Fruit fly (Drosophila melanogaster) whole organism, embryonic: ENCODE measurements around the gene CG14961.

Source experiments
- BEAF-32 ChIP-seq: fragments of 200-800 bp; sonication (Bioruptor generic); optimal IDR thresholded peaks from 3 replicates; lab custom pipeline; 2017; ENCODE audit warnings: missing biosample characterization, missing genetic modification characterization, mild to moderate bottlenecking, moderate library complexity, missing genetic modification reagents
- CG10959 ChIP-seq: fragments of 200-800 bp; sonication (Bioruptor generic); IDR thresholded peaks from 2 replicates; pipeline ENCODE4 v1.3.6; 2022; ENCODE audit warnings: missing biosample characterization, missing genetic modification characterization
- CG10979 ChIP-seq: fragments of 200-800 bp; sonication (Bioruptor generic); optimal IDR thresholded peaks from 2 replicates; lab custom pipeline; 2018; ENCODE audit warnings: missing biosample characterization, mild to moderate bottlenecking, missing genetic modification characterization, moderate library complexity
- CG15011 ChIP-seq: fragments of 200-800 bp; sonication (Bioruptor generic); optimal IDR thresholded peaks from 3 replicates; lab custom pipeline; 2018; ENCODE audit warnings: missing biosample characterization, mild to moderate bottlenecking, missing genetic modification characterization
- CG17385 ChIP-seq: fragments of 200-800 bp; sonication (Bioruptor generic); optimal IDR thresholded peaks from 3 replicates; lab custom pipeline; 2018; ENCODE audit warnings: missing biosample characterization, mild to moderate bottlenecking, missing genetic modification characterization
- CG17912 ChIP-seq: fragments of 200-800 bp; sonication (Bioruptor generic); optimal IDR thresholded peaks from 2 replicates; lab custom pipeline; 2018; ENCODE audit warnings: missing biosample characterization, mild to moderate bottlenecking, missing genetic modification characterization
- CG3281 ChIP-seq: fragments of 200-800 bp; sonication (Bioruptor generic); optimal IDR thresholded peaks from 3 replicates; lab custom pipeline; 2017; ENCODE audit warnings: missing biosample characterization, mild to moderate bottlenecking, missing genetic modification characterization
- CG33557 ChIP-seq: fragments of 200-800 bp; sonication (Bioruptor generic); optimal IDR thresholded peaks from 2 replicates; lab custom pipeline; 2019; ENCODE audit warnings: missing biosample characterization, mild to moderate bottlenecking, missing genetic modification characterization, moderate library complexity
- CG3407 ChIP-seq: fragments of 200-800 bp; sonication (Bioruptor generic); optimal IDR thresholded peaks from 2 replicates; lab custom pipeline; 2018; ENCODE audit warnings: missing biosample characterization, mild to moderate bottlenecking, missing genetic modification characterization
- CG3995 ChIP-seq: fragments of 200-800 bp; sonication (Bioruptor generic); optimal IDR thresholded peaks from 3 replicates; lab custom pipeline; 2016; ENCODE audit warnings: missing biosample characterization, missing genetic modification characterization
- CG4328 ChIP-seq: fragments of 200-800 bp; sonication (Bioruptor generic); optimal IDR thresholded peaks from 3 replicates; lab custom pipeline; 2017; ENCODE audit warnings: missing biosample characterization, missing genetic modification reagents, missing genetic modification characterization
- CG43689 ChIP-seq: fragments of 200-800 bp; sonication (Bioruptor generic); IDR thresholded peaks from 2 replicates; pipeline ENCODE4 v1.3.6; 2022; ENCODE audit warnings: missing biosample characterization, missing genetic modification characterization
- CG6254 ChIP-seq: fragments of 200-800 bp; sonication (Bioruptor generic); optimal IDR thresholded peaks from 3 replicates; lab custom pipeline; 2017; ENCODE audit warnings: mild to moderate bottlenecking, missing biosample characterization, missing genetic modification reagents, missing genetic modification characterization
- CG6765 ChIP-seq: fragments of 200-800 bp; sonication (Bioruptor generic); optimal IDR thresholded peaks from 3 replicates; lab custom pipeline; 2017; ENCODE audit warnings: missing biosample characterization, mild to moderate bottlenecking, missing genetic modification characterization
- CG8290 ChIP-seq, 3 experiments: fragments of 200-800 bp; sonication (Bioruptor generic); optimal IDR thresholded peaks; 2 replicates each; lab custom pipeline; 2016 to 2019; ENCODE audit warnings: missing biosample characterization in 3 of 3, missing genetic modification characterization in 3 of 3, mild to moderate bottlenecking in 2 of 3, moderate library complexity in 1 of 3
- CG8765 ChIP-seq: fragments of 200-800 bp; sonication (Bioruptor generic); IDR thresholded peaks from 2 replicates; pipeline ENCODE4 v1.3.6; 2022; ENCODE audit warnings: missing biosample characterization, missing genetic modification characterization
- Camta ChIP-seq: fragments of 200-800 bp; sonication (Bioruptor generic); optimal IDR thresholded peaks from 2 replicates; lab custom pipeline; 2016; ENCODE audit warnings: missing biosample characterization, missing genetic modification characterization
- CkIIα-i1 ChIP-seq: fragments of 200-800 bp; sonication (Bioruptor generic); IDR thresholded peaks from 2 replicates; pipeline ENCODE4 v1.3.6; 2022; ENCODE audit warnings: missing biosample characterization, missing genetic modification characterization
- Dad ChIP-seq: fragments of 200-800 bp; sonication (Bioruptor generic); optimal IDR thresholded peaks from 3 replicates; lab custom pipeline; 2016; ENCODE audit warnings: missing biosample characterization, missing genetic modification characterization
- Deaf1 ChIP-seq: fragments of 200-800 bp; optimal IDR thresholded peaks from 3 replicates; lab custom pipeline; 2019; ENCODE audit warnings: missing biosample characterization, mild to moderate bottlenecking, missing genetic modification characterization, moderate library complexity
- H15 ChIP-seq: fragments of 200-800 bp; sonication (Bioruptor generic); IDR thresholded peaks from 3 replicates; pipeline ENCODE4 v1.3.6; 2022; ENCODE audit warnings: missing biosample characterization, missing genetic modification characterization
- Hand ChIP-seq: fragments of 200-800 bp; sonication (Bioruptor generic); optimal IDR thresholded peaks from 2 replicates; lab custom pipeline; 2017; ENCODE audit warnings: mild to moderate bottlenecking, missing biosample characterization, missing genetic modification reagents, missing genetic modification characterization
- Kr ChIP-seq: fragments of 200-800 bp; sonication (Bioruptor generic); optimal IDR thresholded peaks from 2 replicates; lab custom pipeline; 2017; ENCODE audit warnings: missing biosample characterization, mild to moderate bottlenecking, missing genetic modification characterization
- Lhr ChIP-seq: fragments of 200-800 bp; sonication (Bioruptor generic); optimal IDR thresholded peaks from 3 replicates; lab custom pipeline; 2017; ENCODE audit warnings: mild to moderate bottlenecking, missing biosample characterization, missing genetic modification reagents, missing genetic modification characterization
- NC2β ChIP-seq: fragments of 200-800 bp; sonication (Bioruptor generic); optimal IDR thresholded peaks from 2 replicates; lab custom pipeline; 2016; ENCODE audit warnings: missing biosample characterization, missing genetic modification characterization
- Oli ChIP-seq: fragments of 200-800 bp; sonication (Bioruptor generic); optimal IDR thresholded peaks from 2 replicates; lab custom pipeline; 2018; ENCODE audit warnings: missing biosample characterization, mild to moderate bottlenecking, missing genetic modification characterization, moderate library complexity
- Optix ChIP-seq: fragments of 200-800 bp; sonication (Bioruptor generic); IDR thresholded peaks from 3 replicates; pipeline ENCODE4 v1.3.6; 2022; ENCODE audit warnings: missing biosample characterization, missing genetic modification characterization
- Rx ChIP-seq: fragments of 200-800 bp; sonication (Bioruptor generic); IDR thresholded peaks from 2 replicates; pipeline ENCODE4 v1.3.6; 2022; ENCODE audit warnings: missing biosample characterization, missing genetic modification characterization
- Sox102F ChIP-seq: fragments of 200-800 bp; sonication (Bioruptor generic); optimal IDR thresholded peaks from 2 replicates; lab custom pipeline; 2018; ENCODE audit warnings: missing biosample characterization, mild to moderate bottlenecking, missing genetic modification characterization, moderate library complexity
- Ssrp ChIP-seq: fragments of 200-800 bp; sonication (Bioruptor generic); optimal IDR thresholded peaks from 2 replicates; lab custom pipeline; 2018; ENCODE audit warnings: missing biosample characterization, mild to moderate bottlenecking, missing genetic modification characterization, moderate library complexity
- amos ChIP-seq: fragments of 200-800 bp; sonication (Bioruptor generic); IDR thresholded peaks from 2 replicates; pipeline ENCODE4 v1.3.6; 2022; ENCODE audit warnings: missing biosample characterization, missing genetic modification characterization; ENCODE audit not compliant: partially characterized antibody
- ara ChIP-seq: fragments of 200-800 bp; sonication (Bioruptor generic); IDR thresholded peaks from 2 replicates; pipeline ENCODE4 v1.3.6; 2022; ENCODE audit warnings: missing biosample characterization, missing genetic modification characterization
- cas ChIP-seq: fragments of 200-800 bp; sonication (Bioruptor generic); IDR thresholded peaks from 2 replicates; pipeline ENCODE4 v1.3.6; 2022; ENCODE audit warnings: missing biosample characterization, missing genetic modification characterization
- dimm ChIP-seq: fragments of 200-800 bp; sonication (Bioruptor generic); IDR thresholded peaks from 2 replicates; pipeline ENCODE4 v1.3.6; 2022; ENCODE audit warnings: missing biosample characterization, missing genetic modification characterization
- dpn ChIP-seq, 2 experiments: fragments of 200-800 bp; sonication (Bioruptor generic); optimal IDR thresholded peaks; 3 replicates each; lab custom pipeline; 2016; ENCODE audit warnings: missing biosample characterization in 2 of 2, missing genetic modification characterization in 2 of 2
- exex ChIP-seq: fragments of 200-800 bp; sonication (Bioruptor generic); optimal IDR thresholded peaks from 4 replicates; lab custom pipeline; 2018; ENCODE audit warnings: missing biosample characterization, mild to moderate bottlenecking, missing genetic modification characterization, moderate library complexity
- fd96Cb ChIP-seq: fragments of 200-800 bp; sonication (Bioruptor generic); optimal IDR thresholded peaks from 2 replicates; lab custom pipeline; 2018; ENCODE audit warnings: missing biosample characterization, mild to moderate bottlenecking, missing genetic modification characterization, moderate library complexity
- grau ChIP-seq: fragments of 200-800 bp; optimal IDR thresholded peaks from 3 replicates; lab custom pipeline; 2019; ENCODE audit warnings: missing biosample characterization, mild to moderate bottlenecking, missing genetic modification characterization, moderate library complexity
- knrl ChIP-seq: fragments of 200-800 bp; sonication (Bioruptor generic); IDR thresholded peaks from 3 replicates; pipeline ENCODE4 v1.3.6; 2022; ENCODE audit warnings: missing biosample characterization, missing genetic modification characterization; ENCODE audit not compliant: partially characterized antibody
- lov ChIP-seq, 2 experiments: fragments of 200-800 bp in 1 of 2; fragments of >200 bp in 1 of 2; sonication (Bioruptor generic) in 1 of 2; IDR thresholded peaks in 1 of 2; optimal IDR thresholded peaks in 1 of 2; 2 replicates in 1 of 2; 3 replicates in 1 of 2; pipeline versions ENCODE4 v1.3.6 to Lab custom; 2017 to 2022; ENCODE audit warnings: missing biosample characterization in 1 of 2, missing genetic modification characterization in 1 of 2
- nmo ChIP-seq: fragments of 200-800 bp; sonication (Bioruptor generic); optimal IDR thresholded peaks from 2 replicates; lab custom pipeline; 2018; ENCODE audit warnings: missing biosample characterization, mild to moderate bottlenecking, missing genetic modification characterization, moderate library complexity
- onecut ChIP-seq: fragments of 200-800 bp; sonication (Bioruptor generic); IDR thresholded peaks from 2 replicates; pipeline ENCODE4 v1.3.6; 2022; ENCODE audit warnings: missing biosample characterization, missing genetic modification characterization
- pzg ChIP-seq: fragments of 200-800 bp; sonication (Bioruptor generic); optimal IDR thresholded peaks from 3 replicates; lab custom pipeline; 2018; ENCODE audit warnings: missing biosample characterization, mild to moderate bottlenecking, missing genetic modification characterization, moderate library complexity
- slou ChIP-seq: fragments of 200-800 bp; sonication (Bioruptor generic); optimal IDR thresholded peaks from 3 replicates; lab custom pipeline; 2016; ENCODE audit warnings: missing biosample characterization, missing genetic modification characterization
- sob ChIP-seq: fragments of 200-800 bp; sonication (Bioruptor generic); IDR thresholded peaks from 2 replicates; pipeline ENCODE4 v1.3.6; 2022; ENCODE audit warnings: missing biosample characterization, missing genetic modification characterization
- vfl ChIP-seq: fragments of 200-800 bp; sonication (Bioruptor generic); optimal IDR thresholded peaks from 2 replicates; lab custom pipeline; 2016; ENCODE audit warnings: missing biosample characterization, missing genetic modification characterization
- z ChIP-seq: fragments of 200-800 bp; sonication (Bioruptor generic); IDR thresholded peaks from 3 replicates; pipeline ENCODE4 v1.3.6; 2022; ENCODE audit warnings: missing biosample characterization, missing genetic modification characterization
- zen2 ChIP-seq: fragments of 200-800 bp; sonication (Bioruptor generic); IDR thresholded peaks from 3 replicates; pipeline ENCODE4 v1.3.6; 2022; ENCODE audit warnings: missing biosample characterization, missing genetic modification characterization; ENCODE audit not compliant: partially characterized antibody

The CG14961 gene

DNA sequence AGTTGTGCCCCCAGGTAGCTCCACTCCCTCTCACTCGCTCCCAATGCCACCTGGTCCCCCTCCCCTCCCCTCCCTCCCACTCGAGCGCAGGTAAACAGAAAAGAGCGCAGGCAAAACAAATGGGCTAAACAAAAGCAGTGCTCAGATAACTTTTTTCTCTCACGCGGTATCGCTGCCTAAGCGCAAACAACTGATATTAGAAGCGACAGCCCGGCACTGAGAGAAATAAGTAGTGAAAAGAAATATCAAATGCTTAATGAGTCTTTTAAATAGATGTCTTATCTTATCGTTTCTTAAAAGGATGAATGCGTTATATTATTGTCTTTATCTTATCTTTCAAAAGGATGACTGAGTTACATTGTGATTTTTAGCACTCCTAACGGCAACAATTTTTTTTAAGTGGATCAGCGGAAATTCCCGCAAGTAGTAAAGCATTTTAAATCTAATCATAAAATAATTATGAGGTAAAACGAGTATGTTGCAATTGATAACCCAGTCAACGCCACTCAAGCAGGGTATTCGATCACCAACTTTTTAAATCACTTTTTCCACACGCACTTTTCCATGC is 28.6 kb upstream of the CG14961 start (continued):
- TF ChIP-seq H15, result peak; percentile 86
- peak; percentile 34; the same call in 1 of the 2 replicates for TF ChIP-seq CG8765 (GFP tag; lab: Robert Waterston, UW)
- peak; percentile 84 for TF ChIP-seq dimm (GFP tag; lab: Robert Waterston, UW)
- TF ChIP-seq NC2β (GFP tag; lab: Kevin White, UChicago), result peak; percentile 89
- TF ChIP-seq onecut (GFP tag; lab: Robert Waterston, UW), result peak; percentile 89
- peak; percentile 85 for TF ChIP-seq CG6765
- peak; percentile 23 for TF ChIP-seq CG3995 (GFP tag; lab: Kevin White, UChicago)
- TF ChIP-seq Ssrp (tag; lab: Kevin White, UChicago), result peak; percentile 87
- TF ChIP-seq slou (GFP tag; lab: Kevin White, UChicago), result peak; percentile 57
- peak; percentile 86 for TF ChIP-seq Rx (GFP tag; lab: Robert Waterston, UW)
- peak; percentile 36 for TF ChIP-seq CG17912 (GFP tag; lab: Kevin White, UChicago)
- peak; percentile 100 for TF ChIP-seq exex (tag; lab: Kevin White, UChicago)
- TF ChIP-seq amos, result no peak
- peak; percentile 73 for TF ChIP-seq vfl (GFP tag; lab: Kevin White, UChicago)
- TF ChIP-seq CG3281 (GFP tag; lab: Kevin White, UChicago), result peak; percentile 92
- TF ChIP-seq CG8290 (GFP tag; optimal IDR thresholded peaks at IDR 0.05; lab: Kevin White, UChicago), result peak; percentile 37
- TF ChIP-seq CG8290 (tag; optimal IDR thresholded peaks at IDR 0.05; lab: Kevin White, UChicago), result peak in 1 of 2 experiments; percentile 63
- peak; percentile 62; the same call in 2 of the 3 replicates for TF ChIP-seq z (GFP tag; lab: Robert Waterston, UW)
- peak; percentile 68 for TF ChIP-seq CG33557 (GFP tag; lab: Kevin White, UChicago)
- TF ChIP-seq CG10959 (GFP tag; lab: Robert Waterston, UW), result peak; percentile 73
- peak; percentile 88 for TF ChIP-seq CG43689 (GFP tag; lab: Robert Waterston, UW)
- TF ChIP-seq pzg (GFP tag; lab: Kevin White, UChicago), result no peak
- TF ChIP-seq CG3407 (GFP tag; lab: Kevin White, UChicago), result peak; percentile 85
- peak; percentile 52; the same call in 1 of the 2 replicates for TF ChIP-seq cas (GFP tag; lab: Robert Waterston, UW)
- TF ChIP-seq Hand (GFP tag; lab: Kevin White, UChicago), result peak; percentile 77
- TF ChIP-seq Kr (GFP tag; lab: Kevin White, UChicago), result no peak
- TF ChIP-seq CkIIα-i1 (GFP tag; lab: Robert Waterston, UW), result no peak
- peak; percentile 88 for TF ChIP-seq fd96Cb
- peak; percentile 87 for TF ChIP-seq CG6254 (GFP tag; lab: Kevin White, UChicago)
- TF ChIP-seq lov (optimal IDR thresholded peaks at IDR 0.05; lab: Kevin White, UChicago), result no peak
- peak; percentile 40; the same call in 1 of the 3 replicates for TF ChIP-seq lov (GFP tag; IDR thresholded peaks at IDR 0.05; lab: Robert Waterston, UW)
- TF ChIP-seq Deaf1 (tag; lab: Kevin White, UChicago), result peak; percentile 77
- TF ChIP-seq Lhr (GFP tag; lab: Kevin White, UChicago), result peak; percentile 66
- TF ChIP-seq dpn (GFP tag; optimal IDR thresholded peaks at IDR 0.05; lab: Kevin White, UChicago), result peak; percentile 90 to 91
- no peak for TF ChIP-seq BEAF-32 (GFP tag; lab: Kevin White, UChicago)
- TF ChIP-seq Camta (GFP tag; lab: Kevin White, UChicago), result peak; percentile 89
- TF ChIP-seq ara (GFP tag; lab: Robert Waterston, UW), result peak; percentile 85
- peak; percentile 84 for TF ChIP-seq CG15011 (GFP tag; lab: Kevin White, UChicago)
- no peak for TF ChIP-seq knrl (GFP tag; lab: Robert Waterston, UW)
- no peak for TF ChIP-seq zen2 (GFP tag; lab: Robert Waterston, UW)
- TF ChIP-seq CG4328 (GFP tag; lab: Kevin White, UChicago), result peak; percentile 79
- peak; percentile 81 for TF ChIP-seq Optix (GFP tag; lab: Robert Waterston, UW)
- peak; percentile 93 for TF ChIP-seq nmo
- TF ChIP-seq Sox102F, result peak; percentile 94
- TF ChIP-seq grau (tag; lab: Kevin White, UChicago), result peak; percentile 93
- peak; percentile 94 for TF ChIP-seq Oli (tag; lab: Kevin White, UChicago)
- peak; percentile 92 for TF ChIP-seq CG10979 (tag; lab: Kevin White, UChicago)
- peak; percentile 94 for TF ChIP-seq sob (GFP tag; lab: Robert Waterston, UW)
- peak; percentile 84 for TF ChIP-seq Dad (GFP tag; lab: Kevin White, UChicago)
- peak; percentile 91 for TF ChIP-seq CG17385 (GFP tag; lab: Kevin White, UChicago)
